Worm (Caenorhabditis elegans) whole organism, L2 larva: ENCODE data around the gene F36G9.15.

ENCODE experiments used
- C34F6.9 ChIP-seq: fragments of 150-350 bp; optimal IDR thresholded peaks from 2 replicates; lab custom pipeline; 2014; ENCODE audit warnings: missing biosample characterization, missing genetic modification characterization
- F13H6.1 ChIP-seq: sonication (generic microtip); optimal IDR thresholded peaks from 2 replicates; lab custom pipeline; 2016; ENCODE audit warnings: missing genetic modification characterization, missing compliant biosample characterization
- R02D3.7 ChIP-seq: fragments of 150-350 bp; optimal IDR thresholded peaks from 2 replicates; lab custom pipeline; 2014; ENCODE audit warnings: missing biosample characterization, missing genetic modification characterization
- Y55F3AM.14 ChIP-seq: fragments of 200-800 bp; sonication (Bioruptor generic); optimal IDR thresholded peaks from 2 replicates; lab custom pipeline; 2018; ENCODE audit warnings: mild to moderate bottlenecking, missing genetic modification characterization, missing compliant biosample characterization
- alr-1 ChIP-seq: fragments of 150-350 bp; optimal IDR thresholded peaks from 2 replicates; lab custom pipeline; 2014; ENCODE audit warnings: missing biosample characterization, missing genetic modification characterization
- aly-2 ChIP-seq: fragments of 150-350 bp; optimal IDR thresholded peaks from 2 replicates; lab custom pipeline; 2014; ENCODE audit warnings: missing biosample characterization, missing genetic modification characterization
- blmp-1 ChIP-seq: sonication (generic microtip); optimal IDR thresholded peaks from 2 replicates; lab custom pipeline; 2017; ENCODE audit warnings: missing genetic modification characterization, mild to moderate bottlenecking, missing compliant biosample characterization, antibody characterized with exemption, moderate library complexity; ENCODE audit not compliant: insufficient read depth
- ceh-16 ChIP-seq: fragments of 150-350 bp; optimal IDR thresholded peaks from 2 replicates; lab custom pipeline; 2014; ENCODE audit warnings: missing biosample characterization, missing genetic modification characterization
- ceh-82 ChIP-seq: fragments of 150-350 bp; optimal IDR thresholded peaks from 2 replicates; lab custom pipeline; 2014; ENCODE audit warnings: missing biosample characterization, missing genetic modification characterization
- crh-2 ChIP-seq: sonication (generic microtip); optimal IDR thresholded peaks from 2 replicates; lab custom pipeline; 2017; ENCODE audit warnings: missing biosample characterization, missing genetic modification characterization
- dmd-4 ChIP-seq: sonication (generic microtip); optimal IDR thresholded peaks from 2 replicates; lab custom pipeline; 2017; ENCODE audit warnings: missing biosample characterization, missing genetic modification characterization
- egl-27 ChIP-seq: sonication (generic microtip); optimal IDR thresholded peaks from 3 replicates; lab custom pipeline; 2017; ENCODE audit warnings: missing biosample characterization, missing genetic modification reagents, missing genetic modification characterization
- elt-1 ChIP-seq: fragments of 150-350 bp; optimal IDR thresholded peaks from 2 replicates; lab custom pipeline; 2014; ENCODE audit warnings: missing biosample characterization, missing genetic modification characterization
- fos-1 ChIP-seq: fragments of 150-350 bp; optimal IDR thresholded peaks from 2 replicates; lab custom pipeline; 2014; ENCODE audit warnings: missing biosample characterization, missing genetic modification characterization
- lin-13 ChIP-seq: fragments of 150-350 bp; optimal IDR thresholded peaks from 2 replicates; lab custom pipeline; 2014; ENCODE audit warnings: missing biosample characterization, missing genetic modification reagents, missing genetic modification characterization
- lin-39 ChIP-seq: fragments of 150-350 bp; optimal IDR thresholded peaks from 2 replicates; lab custom pipeline; 2014; ENCODE audit warnings: missing biosample characterization, missing genetic modification reagents, missing genetic modification characterization
- mbf-1 ChIP-seq: sonication (generic microtip); optimal IDR thresholded peaks from 2 replicates; lab custom pipeline; 2017; ENCODE audit warnings: missing biosample characterization, missing genetic modification characterization
- nhr-11 ChIP-seq: fragments of 150-350 bp; optimal IDR thresholded peaks from 2 replicates; lab custom pipeline; 2014; ENCODE audit warnings: missing biosample characterization, missing genetic modification characterization
- nhr-12 ChIP-seq: fragments of 150-350 bp; optimal IDR thresholded peaks from 2 replicates; lab custom pipeline; 2014; ENCODE audit warnings: missing biosample characterization, missing genetic modification characterization
- nhr-21 ChIP-seq: fragments of 150-350 bp; optimal IDR thresholded peaks from 2 replicates; lab custom pipeline; 2014; ENCODE audit warnings: missing biosample characterization, missing genetic modification characterization
- nhr-25 ChIP-seq: fragments of 150-350 bp; sonication (generic microtip); optimal IDR thresholded peaks from 3 replicates; lab custom pipeline; 2014; ENCODE audit warnings: missing biosample characterization, missing genetic modification characterization
- peb-1 ChIP-seq: fragments of 150-350 bp; optimal IDR thresholded peaks from 2 replicates; lab custom pipeline; 2014; ENCODE audit warnings: missing biosample characterization, missing genetic modification characterization
- sem-4 ChIP-seq: fragments of 150-350 bp; optimal IDR thresholded peaks from 2 replicates; lab custom pipeline; 2014; ENCODE audit warnings: missing biosample characterization, missing genetic modification reagents, missing genetic modification characterization
- skn-1 ChIP-seq: sonication (generic microtip); optimal IDR thresholded peaks from 2 replicates; lab custom pipeline; 2017; ENCODE audit warnings: missing biosample characterization, missing genetic modification characterization
- sma-3 ChIP-seq: sonication (generic microtip); optimal IDR thresholded peaks from 2 replicates; lab custom pipeline; 2016; ENCODE audit warnings: missing genetic modification reagents, missing genetic modification characterization, missing compliant biosample characterization
- sma-9 ChIP-seq, 2 experiments: fragments of 150-350 bp in 1 of 2; sonication (generic microtip) in 1 of 2; optimal IDR thresholded peaks; 2 replicates each; lab custom pipeline; 2014 to 2016; ENCODE audit warnings: missing genetic modification characterization in 2 of 2, mild to moderate bottlenecking in 1 of 2, missing biosample characterization in 1 of 2, missing compliant biosample characterization in 1 of 2, missing genetic modification reagents in 1 of 2, moderate library complexity in 1 of 2
- unc-55 ChIP-seq: fragments of 150-350 bp; sonication (generic microtip); optimal IDR thresholded peaks from 3 replicates; lab custom pipeline; 2014; ENCODE audit warnings: missing biosample characterization, missing genetic modification reagents, missing genetic modification characterization
- unc-62 ChIP-seq: fragments of 150-350 bp; optimal IDR thresholded peaks from 2 replicates; lab custom pipeline; 2014; ENCODE audit warnings: missing biosample characterization, missing genetic modification reagents, missing genetic modification characterization
- ztf-1 ChIP-seq: fragments of 200-800 bp; sonication (Bioruptor generic); conservative IDR thresholded peaks from 2 replicates; pipeline ENCODE4 v1.3.6; 2022; ENCODE audit warnings: missing genetic modification characterization, missing compliant biosample characterization
- ztf-11 ChIP-seq: sonication (generic microtip); optimal IDR thresholded peaks from 2 replicates; lab custom pipeline; 2017; ENCODE audit warnings: missing biosample characterization, missing genetic modification characterization
- ztf-4 ChIP-seq: fragments of 150-350 bp; optimal IDR thresholded peaks from 2 replicates; lab custom pipeline; 2014; ENCODE audit warnings: missing biosample characterization, missing genetic modification characterization

Gene F36G9.15

ce11 chrV:15967542-15967941 is 20.4 kb downstream of the F36G9.15 start, which contains the start of gene sri-1:
Gene sri-1 (minus strand): TSS chrV:15967642.
- TF ChIP-seq aly-2: no peak
- TF ChIP-seq sma-9 (GFP tag; optimal IDR thresholded peaks at IDR 0.05; lab: Kevin White, UChicago): no peak
- TF ChIP-seq sma-9 (tag; optimal IDR thresholded peaks at IDR 0.05; lab: Kevin White, UChicago): no peak
- TF ChIP-seq C34F6.9 (tag; lab: Kevin White, UChicago): no peak
- no peak for TF ChIP-seq R02D3.7
- TF ChIP-seq ceh-16 (tag; lab: Kevin White, UChicago): no peak

- TF ChIP-seq lin-39 (tag; lab: Kevin White, UChicago) (no peak), unc-55 (GFP tag; lab: Kevin White, UChicago) (no peak), peb-1 (tag; lab: Kevin White, UChicago) (no peak), mbf-1 (tag; lab: Kevin White, UChicago) (no peak), sma-3 (GFP tag; lab: Kevin White, UChicago) (no peak)
- TF ChIP-seq, all 48 proteins: peak for 0
These were observed 22.9 kb downstream of the F36G9.15 start, which contains the start of gene sri-2 for ce11 chrV:15965114-15965513. Gene sri-2 (minus strand): TSS chrV:15965214.

- TF ChIP-seq F13H6.1 (tag; lab: Kevin White, UChicago) (no peak), C34F6.9 (tag; lab: Kevin White, UChicago) (peak; percentile 18), sem-4 (tag; lab: Kevin White, UChicago) (no peak), elt-1 (tag; lab: Kevin White, UChicago) (no peak), blmp-1 (tag; lab: Kevin White, UChicago) (no peak), egl-27 (tag; lab: Kevin White, UChicago) (no peak), sma-9 (GFP tag; optimal IDR thresholded peaks at IDR 0.05; lab: Kevin White, UChicago) (peak; percentile 43), sma-9 (tag; optimal IDR thresholded peaks at IDR 0.05; lab: Kevin White, UChicago) (no peak)
These were observed 28.5 kb downstream of the F36G9.15 start for ce11 chrV:15959456-15959855.

- TF ChIP-seq nhr-25 (tag; lab: Kevin White, UChicago): no peak
- TF ChIP-seq unc-62 (GFP tag; lab: Kevin White, UChicago): no peak
- TF ChIP-seq ztf-4 (tag; lab: Kevin White, UChicago): no peak
- no peak for TF ChIP-seq crh-2 (tag; lab: Kevin White, UChicago)
- no peak for TF ChIP-seq Y55F3AM.14 (GFP tag; lab: Kevin White, UChicago)
- no peak for TF ChIP-seq R02D3.7
- no peak for TF ChIP-seq nhr-21
- no peak for TF ChIP-seq dmd-4 (tag; lab: Kevin White, UChicago)
- no peak for TF ChIP-seq sem-4 (tag; lab: Kevin White, UChicago)
- no peak for TF ChIP-seq nhr-12 (tag; lab: Kevin White, UChicago)
- no peak for TF ChIP-seq ceh-82
- TF ChIP-seq F13H6.1 (tag; lab: Kevin White, UChicago): no peak
These were observed 30.9 kb downstream of the F36G9.15 start, which contains the start of gene F36G9.3 for ce11 chrV:15957098-15957497. Gene F36G9.3 (plus strand): TSS chrV:15957398.

ce11 chrV:15955497-15955896 is 32.5 kb downstream of the F36G9.15 start, which contains the start of gene srh-186:
Gene srh-186 (plus strand): TSS chrV:15955797.
- TF ChIP-seq unc-62 (GFP tag; lab: Kevin White, UChicago) (no peak), nhr-25 (tag; lab: Kevin White, UChicago) (no peak), skn-1 (tag; lab: Kevin White, UChicago) (no peak), sma-3 (GFP tag; lab: Kevin White, UChicago) (no peak), alr-1 (no peak), nhr-11 (tag; lab: Kevin White, UChicago) (no peak), lin-13 (GFP tag; lab: Kevin White, UChicago) (no peak), egl-27 (tag; lab: Kevin White, UChicago) (no peak), ztf-11 (tag; lab: Kevin White, UChicago) (no peak), sem-4 (tag; lab: Kevin White, UChicago) (no peak), fos-1 (tag; lab: Kevin White, UChicago) (no peak), ztf-1 (GFP tag; lab: Robert Waterston, UW) (no peak), C34F6.9 (tag; lab: Kevin White, UChicago) (no peak), mbf-1 (tag; lab: Kevin White, UChicago) (no peak), elt-1 (tag; lab: Kevin White, UChicago) (no peak)
- TF ChIP-seq, all 48 proteins: peak for 0
